Fruit fly (Drosophila melanogaster) whole organism, embryonic: ENCODE results near the gene sol.
A peak's percentile ranks its signal among the peaks of the same experiment; 100 is the strongest.

Source experiments
- BEAF-32 ChIP-seq: fragments of 200-800 bp; sonication (Bioruptor generic); optimal IDR thresholded peaks from 3 replicates; lab custom pipeline; 2017; ENCODE audit warnings: missing biosample characterization, missing genetic modification characterization, mild to moderate bottlenecking, moderate library complexity, missing genetic modification reagents
- CG10543 ChIP-seq: fragments of 200-800 bp; sonication (Bioruptor generic); optimal IDR thresholded peaks from 3 replicates; lab custom pipeline; 2017; ENCODE audit warnings: missing biosample characterization, mild to moderate bottlenecking, missing genetic modification characterization, moderate library complexity
- CG11456 ChIP-seq: fragments of 200-800 bp; sonication (Bioruptor generic); IDR thresholded peaks from 3 replicates; pipeline ENCODE4 v1.3.6; 2022; ENCODE audit warnings: missing biosample characterization, missing genetic modification characterization
- CG12071 ChIP-seq: fragments of 200-800 bp; sonication (Bioruptor generic); optimal IDR thresholded peaks from 3 replicates; lab custom pipeline; 2018; ENCODE audit warnings: missing biosample characterization, mild to moderate bottlenecking, missing genetic modification characterization
- CG15073 ChIP-seq: fragments of 200-800 bp; sonication (Bioruptor generic); optimal IDR thresholded peaks from 2 replicates; lab custom pipeline; 2016; ENCODE audit warnings: missing biosample characterization, missing genetic modification characterization
- CG17385 ChIP-seq: fragments of 200-800 bp; sonication (Bioruptor generic); optimal IDR thresholded peaks from 3 replicates; lab custom pipeline; 2018; ENCODE audit warnings: missing biosample characterization, mild to moderate bottlenecking, missing genetic modification characterization
- CG17802 ChIP-seq: fragments of 200-800 bp; sonication (Bioruptor generic); optimal IDR thresholded peaks from 2 replicates; lab custom pipeline; 2018; ENCODE audit warnings: missing biosample characterization, mild to moderate bottlenecking, missing genetic modification characterization, moderate library complexity
- CG1832 ChIP-seq: fragments of 200-800 bp; sonication (Bioruptor generic); optimal IDR thresholded peaks from 2 replicates; lab custom pipeline; 2017; ENCODE audit warnings: missing biosample characterization, mild to moderate bottlenecking, missing genetic modification characterization, inconsistent platforms
- CG2120 ChIP-seq: fragments of 200-800 bp; sonication (Bioruptor generic); optimal IDR thresholded peaks from 3 replicates; lab custom pipeline; 2016; ENCODE audit warnings: missing biosample characterization, missing genetic modification characterization
- CG30020 ChIP-seq: fragments of 200-800 bp; optimal IDR thresholded peaks from 2 replicates; lab custom pipeline; 2019; ENCODE audit warnings: missing biosample characterization, mild to moderate bottlenecking, missing genetic modification characterization, moderate library complexity
- CG3407 ChIP-seq: fragments of 200-800 bp; sonication (Bioruptor generic); optimal IDR thresholded peaks from 2 replicates; lab custom pipeline; 2018; ENCODE audit warnings: missing biosample characterization, mild to moderate bottlenecking, missing genetic modification characterization
- CG3847 ChIP-seq: fragments of 200-800 bp; sonication (Bioruptor generic); IDR thresholded peaks from 2 replicates; pipeline ENCODE4 v1.3.6; 2022; ENCODE audit warnings: missing biosample characterization, missing genetic modification characterization
- CG4820 ChIP-seq: fragments of 200-800 bp; sonication (Bioruptor generic); optimal IDR thresholded peaks from 3 replicates; lab custom pipeline; 2016; ENCODE audit warnings: missing biosample characterization, missing genetic modification characterization
- CG8290 ChIP-seq, 3 experiments: fragments of 200-800 bp; sonication (Bioruptor generic); optimal IDR thresholded peaks; 2 replicates each; lab custom pipeline; 2016 to 2019; ENCODE audit warnings: missing biosample characterization in 3 of 3, missing genetic modification characterization in 3 of 3, mild to moderate bottlenecking in 2 of 3, moderate library complexity in 1 of 3
- CHES-1-like ChIP-seq: fragments of 200-800 bp; sonication (Bioruptor generic); optimal IDR thresholded peaks from 2 replicates; lab custom pipeline; 2016; ENCODE audit warnings: missing biosample characterization, missing genetic modification characterization
- Fer2 ChIP-seq: fragments of 200-800 bp; sonication (Bioruptor generic); optimal IDR thresholded peaks from 2 replicates; lab custom pipeline; 2018; ENCODE audit warnings: missing biosample characterization, mild to moderate bottlenecking, missing genetic modification characterization, moderate library complexity
- Med ChIP-seq: fragments of 200-800 bp; sonication (Bioruptor generic); peaks from one replicate; lab custom pipeline; 2016; ENCODE audit warnings: missing biosample characterization, missing genetic modification characterization, mild to moderate bottlenecking, inconsistent platforms, moderate library complexity
- Nf-YA ChIP-seq: fragments of 200-800 bp; sonication (Bioruptor generic); IDR thresholded peaks from 2 replicates; pipeline ENCODE4 v1.3.6; 2022; ENCODE audit warnings: missing biosample characterization, missing genetic modification characterization
- Optix ChIP-seq: fragments of 200-800 bp; sonication (Bioruptor generic); IDR thresholded peaks from 3 replicates; pipeline ENCODE4 v1.3.6; 2022; ENCODE audit warnings: missing biosample characterization, missing genetic modification characterization
- Rfx ChIP-seq: fragments of 200-800 bp; sonication (Bioruptor generic); IDR thresholded peaks from 2 replicates; pipeline ENCODE4 v1.3.6; 2022; ENCODE audit warnings: missing biosample characterization, missing genetic modification characterization
- Side ChIP-seq: fragments of 200-800 bp; sonication (Bioruptor generic); optimal IDR thresholded peaks from 2 replicates; lab custom pipeline; 2016; ENCODE audit warnings: missing biosample characterization, missing genetic modification characterization
- Sry-δ ChIP-seq: fragments of 200-800 bp; sonication (Bioruptor generic); optimal IDR thresholded peaks from 2 replicates; lab custom pipeline; 2016; ENCODE audit warnings: missing biosample characterization, missing genetic modification characterization
- Ssrp ChIP-seq: fragments of 200-800 bp; sonication (Bioruptor generic); optimal IDR thresholded peaks from 2 replicates; lab custom pipeline; 2018; ENCODE audit warnings: missing biosample characterization, mild to moderate bottlenecking, missing genetic modification characterization, moderate library complexity
- Trl ChIP-seq, 3 experiments: fragments of >200 bp in 2 of 3; fragments of 200-800 bp in 1 of 3; sonication (Bioruptor generic) in 1 of 3; optimal IDR thresholded peaks; 2 replicates in 1 of 3; 3 replicates in 2 of 3; lab custom pipeline; 2016 to 2017; ENCODE audit warnings: missing biosample characterization in 1 of 3, missing genetic modification characterization in 1 of 3
- ab ChIP-seq: fragments of 200-800 bp; sonication (Bioruptor generic); optimal IDR thresholded peaks from 2 replicates; lab custom pipeline; 2016; ENCODE audit warnings: missing biosample characterization, missing genetic modification characterization
- ac ChIP-seq: fragments of 200-800 bp; sonication (Bioruptor generic); optimal IDR thresholded peaks from 3 replicates; lab custom pipeline; 2017; ENCODE audit warnings: missing biosample characterization, mild to moderate bottlenecking, missing genetic modification characterization
- bbx ChIP-seq: fragments of 200-800 bp; sonication (Bioruptor generic); IDR thresholded peaks from 2 replicates; pipeline ENCODE4 v1.3.6; 2022; ENCODE audit warnings: missing biosample characterization, missing genetic modification characterization; ENCODE audit not compliant: partially characterized antibody
- bsh ChIP-seq, 2 experiments: fragments of 200-800 bp; sonication (Bioruptor generic); optimal IDR thresholded peaks; 2 replicates each; lab custom pipeline; 2017 to 2018; ENCODE audit warnings: mild to moderate bottlenecking in 2 of 2, missing biosample characterization in 2 of 2, missing genetic modification characterization in 2 of 2, moderate library complexity in 1 of 2
- chinmo ChIP-seq: fragments of 200-800 bp; sonication (Bioruptor generic); IDR thresholded peaks from 4 replicates; pipeline ENCODE4 v1.3.6; 2022; ENCODE audit warnings: missing biosample characterization, missing genetic modification characterization; ENCODE audit not compliant: partially characterized antibody
- crp ChIP-seq, 2 experiments: fragments of 200-800 bp; sonication (Bioruptor generic); optimal IDR thresholded peaks; 2 replicates in 1 of 2; 3 replicates in 1 of 2; lab custom pipeline; 2017; ENCODE audit warnings: missing biosample characterization in 2 of 2, missing genetic modification characterization in 2 of 2, mild to moderate bottlenecking in 1 of 2, moderate library complexity in 1 of 2
- da ChIP-seq: fragments of 200-800 bp; sonication (Bioruptor generic); optimal IDR thresholded peaks from 2 replicates; lab custom pipeline; 2016; ENCODE audit warnings: missing biosample characterization, missing genetic modification characterization
- esg ChIP-seq: fragments of 200-800 bp; sonication (Bioruptor generic); conservative IDR thresholded peaks from 2 replicates; pipeline ENCODE4 v1.3.6; 2022; ENCODE audit warnings: missing biosample characterization, missing genetic modification characterization
- fd102C ChIP-seq: fragments of 200-800 bp; sonication (Bioruptor generic); optimal IDR thresholded peaks from 2 replicates; lab custom pipeline; 2018; ENCODE audit warnings: missing biosample characterization, mild to moderate bottlenecking, missing genetic modification characterization, moderate library complexity
- gcm2 ChIP-seq: fragments of 200-800 bp; sonication (Bioruptor generic); optimal IDR thresholded peaks from 2 replicates; lab custom pipeline; 2016; ENCODE audit warnings: missing biosample characterization, missing genetic modification characterization
- gem ChIP-seq: fragments of 200-800 bp; sonication (Bioruptor generic); optimal IDR thresholded peaks from 2 replicates; lab custom pipeline; 2019; ENCODE audit warnings: missing biosample characterization, mild to moderate bottlenecking, missing genetic modification characterization, moderate library complexity
- pho ChIP-seq: fragments of 200-800 bp; sonication (Bioruptor generic); optimal IDR thresholded peaks from 2 replicates; lab custom pipeline; 2016; ENCODE audit warnings: missing biosample characterization, missing genetic modification characterization
- rib ChIP-seq: fragments of 200-800 bp; sonication (Bioruptor generic); IDR thresholded peaks from 2 replicates; pipeline ENCODE4 v1.3.6; 2022; ENCODE audit warnings: missing biosample characterization, missing genetic modification characterization
- run ChIP-seq: fragments of 200-800 bp; sonication (Bioruptor generic); optimal IDR thresholded peaks from 3 replicates; lab custom pipeline; 2018; ENCODE audit warnings: missing biosample characterization, mild to moderate bottlenecking, missing genetic modification characterization
- slbo ChIP-seq: fragments of 200-800 bp; sonication (Bioruptor generic); IDR thresholded peaks from 2 replicates; pipeline ENCODE4 v1.3.6; 2022; ENCODE audit warnings: missing biosample characterization, missing genetic modification characterization
- sob ChIP-seq: fragments of 200-800 bp; sonication (Bioruptor generic); IDR thresholded peaks from 2 replicates; pipeline ENCODE4 v1.3.6; 2022; ENCODE audit warnings: missing biosample characterization, missing genetic modification characterization
- stwl ChIP-seq: fragments of 200-800 bp; sonication (Bioruptor generic); optimal IDR thresholded peaks from 3 replicates; lab custom pipeline; 2018; ENCODE audit warnings: missing biosample characterization, mild to moderate bottlenecking, missing genetic modification characterization, moderate library complexity
- trem ChIP-seq: fragments of 200-800 bp; optimal IDR thresholded peaks from 3 replicates; lab custom pipeline; 2019; ENCODE audit warnings: missing biosample characterization, mild to moderate bottlenecking, missing genetic modification characterization, moderate library complexity
- ttk ChIP-seq: fragments of 200-800 bp; sonication (Bioruptor generic); IDR thresholded peaks from 2 replicates; pipeline ENCODE4 v2.1.2; 2022; ENCODE audit warnings: missing biosample characterization, missing genetic modification characterization
- zen ChIP-seq: fragments of 200-800 bp; sonication (Bioruptor generic); optimal IDR thresholded peaks from 3 replicates; lab custom pipeline; 2018; ENCODE audit warnings: missing biosample characterization, mild to moderate bottlenecking, missing genetic modification characterization, moderate library complexity
- zf30C ChIP-seq: fragments of 200-800 bp; sonication (Bioruptor generic); optimal IDR thresholded peaks from 3 replicates; lab custom pipeline; 2018; ENCODE audit warnings: missing biosample characterization, mild to moderate bottlenecking, missing genetic modification characterization
- zfh2 ChIP-seq: fragments of 200-800 bp; sonication (Bioruptor generic); optimal IDR thresholded peaks from 2 replicates; lab custom pipeline; 2016; ENCODE audit warnings: missing biosample characterization, missing genetic modification characterization

The sol gene

DNA sequence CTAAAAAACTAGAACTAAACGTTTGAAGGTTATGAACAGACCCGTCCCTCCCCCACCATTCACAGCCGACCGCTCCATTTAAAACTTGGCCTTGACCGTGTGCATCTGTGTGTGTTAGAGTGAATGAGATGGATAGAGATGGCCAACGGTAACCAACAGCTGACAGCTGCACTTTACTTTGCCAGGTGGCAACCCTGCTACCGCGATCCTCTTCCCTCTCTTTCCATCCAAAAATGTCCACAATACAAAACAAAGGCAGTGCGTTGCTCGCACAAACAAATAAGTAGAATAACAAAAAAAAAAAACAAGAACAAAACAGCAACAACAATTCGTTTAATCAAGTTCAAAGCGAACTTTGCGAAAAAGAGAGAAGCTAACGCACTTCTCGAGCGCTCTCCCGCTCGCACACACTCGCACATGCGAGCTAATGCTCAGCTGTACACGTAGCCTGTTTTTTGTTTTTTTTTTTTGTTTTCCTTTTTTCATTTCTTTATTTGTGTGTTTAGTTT lies 18.4 kb downstream of the sol start (continued):
- peak; percentile 34 to 69 for TF ChIP-seq Trl (optimal IDR thresholded peaks at IDR 0.05; lab: Kevin White, UChicago)
- no peak for TF ChIP-seq Trl (GFP tag; optimal IDR thresholded peaks at IDR 0.05; lab: Kevin White, UChicago)
- no peak for TF ChIP-seq Side (GFP tag; lab: Kevin White, UChicago)
- TF ChIP-seq Med (GFP tag; lab: Kevin White, UChicago): peak; percentile 32
- no peak for TF ChIP-seq CG15073
- TF ChIP-seq zf30C: no peak
- peak in 1 of 2 experiments; percentile 30 for TF ChIP-seq bsh (GFP tag; optimal IDR thresholded peaks at IDR 0.05; lab: Kevin White, UChicago)
- peak; percentile 74 for TF ChIP-seq CG1832 (GFP tag; lab: Kevin White, UChicago)
- no peak for TF ChIP-seq CG17802 (tag; lab: Kevin White, UChicago)
- peak; percentile 98 for TF ChIP-seq chinmo (GFP tag; lab: Robert Waterston, UW)
- peak; percentile 2 for TF ChIP-seq ac
- TF ChIP-seq CG3847 (GFP tag; lab: Robert Waterston, UW): peak; percentile 20; the same call in 1 of the 2 replicates
- TF ChIP-seq Rfx (GFP tag; lab: Robert Waterston, UW): peak; percentile 27; the same call in 1 of the 2 replicates
- TF ChIP-seq stwl (tag; lab: Kevin White, UChicago): peak; percentile 15
- TF ChIP-seq rib: peak; percentile 74
- TF ChIP-seq CG30020 (tag; lab: Kevin White, UChicago): no peak
- TF ChIP-seq CG8290 (GFP tag; optimal IDR thresholded peaks at IDR 0.05; lab: Kevin White, UChicago): no peak
- peak in 1 of 2 experiments; percentile 56 for TF ChIP-seq CG8290 (tag; optimal IDR thresholded peaks at IDR 0.05; lab: Kevin White, UChicago)
- peak; percentile 76 for TF ChIP-seq da (GFP tag; lab: Kevin White, UChicago)

DNA sequence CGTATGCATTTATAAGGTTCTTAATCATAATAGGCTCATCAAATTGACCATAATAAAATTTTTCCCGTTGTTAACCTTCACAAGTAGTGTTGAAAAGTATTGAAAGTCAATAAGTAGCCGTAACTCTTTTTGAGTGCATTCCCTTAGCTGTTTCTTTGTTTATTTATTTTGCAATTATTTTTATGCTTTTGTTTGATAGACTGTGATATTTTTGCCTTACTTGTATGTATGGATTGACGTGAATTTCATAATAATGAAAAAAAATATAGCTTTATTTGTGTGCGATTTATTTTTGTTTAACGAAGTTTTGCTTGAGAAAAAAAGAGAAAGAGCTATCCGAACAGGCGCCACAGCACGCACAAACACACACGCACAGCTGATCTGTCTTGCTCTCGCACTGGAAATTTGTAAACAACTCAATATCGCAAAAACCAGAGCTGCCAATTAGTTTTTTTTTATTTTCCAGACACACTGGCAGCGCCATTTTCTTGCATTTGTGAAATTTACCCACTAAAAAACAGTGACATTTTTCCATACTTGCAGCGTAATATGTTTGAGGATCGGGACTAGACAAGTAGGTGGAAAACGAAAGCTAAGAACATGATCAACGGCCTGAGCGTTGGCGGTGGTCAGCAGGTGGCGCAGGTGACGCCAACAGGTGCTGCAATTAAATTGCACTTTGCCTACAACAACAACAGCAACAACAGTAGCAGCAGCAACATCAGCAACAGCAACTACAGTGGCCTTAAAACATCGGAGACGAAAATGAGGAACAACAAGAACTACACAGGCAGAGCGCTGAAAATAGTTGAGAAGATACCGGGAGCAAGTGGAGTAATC lies 19.3 kb downstream of the sol start:
- TF ChIP-seq ttk (GFP tag; lab: Robert Waterston, UW): no peak
- peak; percentile 6 for TF ChIP-seq gem (tag; lab: Kevin White, UChicago)
- TF ChIP-seq CG2120: peak; percentile 7
- TF ChIP-seq pho (GFP tag; lab: Kevin White, UChicago): no peak
- TF ChIP-seq crp (GFP tag; optimal IDR thresholded peaks at IDR 0.05; lab: Kevin White, UChicago): peak in 1 of 2 experiments; percentile 74
- TF ChIP-seq run: no peak
- TF ChIP-seq gcm2 (GFP tag; lab: Kevin White, UChicago): no peak
- no peak for TF ChIP-seq Optix (GFP tag; lab: Robert Waterston, UW)
- TF ChIP-seq CG12071: no peak
- TF ChIP-seq Sry-δ (GFP tag; lab: Kevin White, UChicago): no peak
- TF ChIP-seq Nf-YA (GFP tag; lab: Robert Waterston, UW): no peak
- no peak for TF ChIP-seq ab (GFP tag; lab: Kevin White, UChicago)
- TF ChIP-seq sob (GFP tag; lab: Robert Waterston, UW): no peak
- peak; percentile 30 for TF ChIP-seq BEAF-32 (GFP tag; lab: Kevin White, UChicago)
- no peak for TF ChIP-seq CG4820 (GFP tag; lab: Kevin White, UChicago)
- TF ChIP-seq CG10543 (GFP tag; lab: Kevin White, UChicago): peak; percentile 14
- TF ChIP-seq Ssrp (tag; lab: Kevin White, UChicago): no peak
- TF ChIP-seq zen (tag; lab: Kevin White, UChicago): peak; percentile 28
- peak; percentile 71 for TF ChIP-seq Med (GFP tag; lab: Kevin White, UChicago)
- no peak for TF ChIP-seq CG11456
- peak; percentile 76; the same call in 1 of the 4 replicates for TF ChIP-seq chinmo (GFP tag; lab: Robert Waterston, UW)
- TF ChIP-seq bbx (GFP tag; lab: Robert Waterston, UW): peak; percentile 54
- no peak for TF ChIP-seq zfh2 (GFP tag; lab: Kevin White, UChicago)
- TF ChIP-seq CHES-1-like (GFP tag; lab: Kevin White, UChicago): peak; percentile 2
- no peak for TF ChIP-seq fd102C (GFP tag; lab: Kevin White, UChicago)
- TF ChIP-seq Fer2 (tag; lab: Kevin White, UChicago): no peak
- 0 out of 2 replicates have a peak, but pooled peaks have one; percentile 19 for TF ChIP-seq slbo (GFP tag; lab: Robert Waterston, UW)
- peak; percentile 31 for TF ChIP-seq trem
- no peak for TF ChIP-seq CG17385
- TF ChIP-seq esg: no peak
- no peak for TF ChIP-seq CG3407 (GFP tag; lab: Kevin White, UChicago)
